Fruit fly (Drosophila melanogaster): ENCODE data around the gene CG9427.

DNA sequence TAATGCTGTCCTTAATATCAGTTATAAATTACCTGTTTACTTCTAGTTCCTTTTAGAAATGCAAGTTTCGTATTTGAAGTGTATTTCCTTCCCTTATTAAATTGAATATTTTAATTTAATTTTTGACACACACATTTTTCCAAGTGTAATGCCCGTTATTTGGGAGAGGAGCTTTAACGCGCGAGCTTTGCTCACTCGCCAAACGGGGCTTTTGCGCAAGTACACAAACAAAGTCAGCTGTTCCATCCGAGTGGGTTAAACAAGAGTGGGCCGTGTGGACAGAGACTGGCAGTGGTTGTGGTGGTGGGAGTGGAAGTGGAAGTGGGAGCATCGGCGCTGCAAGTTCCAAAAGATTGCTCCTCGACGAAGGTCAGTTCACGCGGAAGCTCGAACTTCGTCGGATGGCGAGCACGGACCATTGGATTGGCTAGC lies 45.6 kb downstream of the CG9427 start, which contains the start of gene CG8301:
- TF ChIP-seq sage (GFP tag; optimal IDR thresholded peaks at IDR 0.05) (no peak), ey (GFP tag; optimal IDR thresholded peaks at IDR 0.05) (no peak), OdsH (GFP tag; optimal IDR thresholded peaks at IDR 0.05) (no peak)

Data from whole organism, wandering third instar larva.